Fruit fly (Drosophila melanogaster): ENCODE results near the gene Sgp.

Sgp gene

DNA sequence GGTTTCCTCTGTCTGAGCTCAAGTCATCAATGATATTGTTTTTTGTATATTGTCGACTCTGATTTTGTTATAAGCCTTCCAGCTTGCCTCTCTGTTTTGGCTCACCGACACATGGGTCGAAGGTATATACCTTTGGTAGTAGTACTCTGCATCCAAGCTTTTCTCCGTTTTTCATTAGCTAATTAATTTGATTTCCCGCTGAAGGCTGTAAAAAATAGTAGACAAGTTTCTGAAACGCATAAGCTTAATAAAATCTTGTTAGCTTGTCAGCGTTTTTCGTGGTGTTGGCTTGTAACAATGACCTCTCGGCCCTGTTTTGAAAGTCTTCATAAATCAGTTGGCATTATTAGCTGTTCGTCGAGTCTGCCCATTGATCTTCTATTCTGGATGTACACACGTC is 38.7 kb upstream of the Sgp start:
- TF ChIP-seq Mio (GFP tag; optimal IDR thresholded peaks at IDR 0.05) (no peak), usp (GFP tag; optimal IDR thresholded peaks at IDR 0.05) (no peak), jim (GFP tag; optimal IDR thresholded peaks at IDR 0.05) (no peak), dl (GFP tag; optimal IDR thresholded peaks at IDR 0.05; ENCODE audit: insufficient read depth in 1 of 2, partially characterized antibody in 2 of 2) (no peak), N (GFP tag; optimal IDR thresholded peaks at IDR 0.05) (no peak), HLH106 (tag; optimal IDR thresholded peaks at IDR 0.05) (no peak), Vsx2 (GFP tag; optimal IDR thresholded peaks at IDR 0.05; ENCODE audit: partially characterized antibody) (no peak), Dif (GFP tag; optimal IDR thresholded peaks at IDR 0.05; ENCODE audit: partially characterized antibody) (no peak), sage (GFP tag; optimal IDR thresholded peaks at IDR 0.05) (no peak), Jra (GFP tag; optimal IDR thresholded peaks at IDR 0.05) (no peak)

DNA sequence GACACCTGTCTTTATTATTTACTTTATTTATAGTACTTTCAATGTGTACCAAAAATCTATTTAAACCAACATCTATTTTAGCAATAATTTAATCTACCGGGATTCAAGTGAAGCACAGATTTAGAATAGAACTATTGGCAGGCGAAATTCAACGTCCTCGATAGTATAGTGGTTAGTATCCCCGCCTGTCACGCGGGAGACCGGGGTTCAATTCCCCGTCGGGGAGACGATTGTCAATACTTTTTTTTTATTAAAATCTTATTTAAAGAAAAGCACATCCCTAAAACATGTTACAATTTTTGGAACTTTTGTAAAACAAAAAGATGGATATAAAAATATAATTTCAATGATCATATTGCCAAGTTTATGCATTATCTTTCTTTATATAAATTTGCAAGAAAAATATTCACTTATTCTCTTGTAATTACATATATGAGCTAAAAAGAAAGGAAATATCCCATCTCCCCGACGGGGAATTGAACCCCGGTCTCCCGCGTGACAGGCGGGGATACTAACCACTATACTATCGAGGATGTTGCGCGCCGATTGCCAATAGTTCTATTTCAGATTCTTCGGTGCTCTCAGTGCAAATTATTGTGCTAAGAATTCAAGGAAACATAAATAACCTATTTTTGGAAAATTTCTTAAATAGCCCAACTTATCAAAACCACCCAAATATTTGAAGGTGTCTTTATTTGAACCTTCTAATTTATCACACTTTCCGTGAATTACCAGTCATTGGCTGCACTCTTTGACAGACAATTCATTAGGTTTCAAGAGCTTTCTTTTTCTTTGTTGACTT is 37.7 kb upstream of the Sgp start, which contains the start of gene CG43796:
CG43796 (plus strand) TSS at position 752 of the 802 bp plus-strand sequence.
- no peak for TF ChIP-seq Rel (GFP tag; optimal IDR thresholded peaks at IDR 0.05)
- TF ChIP-seq Rel (tag; optimal IDR thresholded peaks at IDR 0.05) = peak; percentile 50
- TF ChIP-seq Hnf4 (GFP tag; optimal IDR thresholded peaks at IDR 0.05) = no peak

DNA sequence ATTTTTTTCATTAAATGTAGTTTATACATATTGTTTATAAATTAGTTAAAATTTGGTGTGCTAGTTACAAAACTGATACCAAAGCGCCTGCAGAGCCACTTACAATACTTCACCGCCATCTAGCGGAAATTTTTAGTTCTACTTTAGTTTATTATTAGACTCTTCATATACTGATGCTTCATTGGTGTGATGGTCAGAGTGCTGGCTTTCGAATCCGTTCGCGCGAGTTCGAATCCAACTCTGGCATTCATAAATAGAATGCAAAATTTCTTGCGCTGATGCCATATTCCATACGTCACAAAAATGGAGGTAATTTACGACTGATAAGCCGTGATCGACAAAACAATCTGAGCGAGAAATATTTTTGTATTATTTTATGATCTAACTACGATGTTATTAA is 33.9 kb upstream of the Sgp start:
- TF ChIP-seq Rel (GFP tag; optimal IDR thresholded peaks at IDR 0.05) (no peak), Rel (tag; optimal IDR thresholded peaks at IDR 0.05) (no peak), OdsH (GFP tag; optimal IDR thresholded peaks at IDR 0.05) (peak; percentile 7), Hnf4 (GFP tag; optimal IDR thresholded peaks at IDR 0.05) (peak; percentile 45), jim (GFP tag; optimal IDR thresholded peaks at IDR 0.05) (peak; percentile 2)

DNA sequence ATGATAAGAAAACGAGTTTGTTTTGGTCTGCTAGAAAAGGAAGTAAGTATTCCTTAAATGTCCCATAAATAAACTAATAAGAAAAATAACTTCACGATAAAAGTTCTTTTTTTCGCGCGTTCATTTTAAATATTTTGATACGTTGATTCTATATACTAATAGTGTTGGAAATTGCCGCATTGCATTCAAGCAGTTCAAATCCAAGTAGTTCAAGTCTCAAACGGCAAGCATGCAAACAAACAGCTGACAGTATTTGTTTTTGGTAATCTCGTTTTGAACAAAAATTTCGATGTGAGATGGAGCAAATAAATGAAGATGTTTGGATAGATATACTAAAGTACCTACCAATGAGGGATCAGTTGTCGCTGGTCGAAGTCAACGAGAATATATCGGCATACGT is 30.8 kb upstream of the Sgp start, which contains the start of gene CG13088:
CG13088 (plus strand) TSS at position 247 of the 400 bp plus-strand sequence.
- TF ChIP-seq Rel (GFP tag; optimal IDR thresholded peaks at IDR 0.05) = no peak
- no peak for TF ChIP-seq Rel (tag; optimal IDR thresholded peaks at IDR 0.05)
- no peak for TF ChIP-seq CrebA (GFP tag; optimal IDR thresholded peaks at IDR 0.05; ENCODE audit: borderline replicate concordance)
- no peak for TF ChIP-seq brk (GFP tag; optimal IDR thresholded peaks at IDR 0.05)
- no peak for TF ChIP-seq OdsH (GFP tag; optimal IDR thresholded peaks at IDR 0.05)
- peak; percentile 67 for TF ChIP-seq Hnf4 (GFP tag; optimal IDR thresholded peaks at IDR 0.05)
- peak; percentile 4 for TF ChIP-seq CG32264 (GFP tag; optimal IDR thresholded peaks at IDR 0.05)
- TF ChIP-seq Mio (GFP tag; optimal IDR thresholded peaks at IDR 0.05) = no peak
- TF ChIP-seq h (GFP tag; optimal IDR thresholded peaks at IDR 0.05) = peak; percentile 56
- TF ChIP-seq lola (GFP tag; optimal IDR thresholded peaks at IDR 0.05) = no peak
- TF ChIP-seq CG9705 (GFP tag; optimal IDR thresholded peaks at IDR 0.05) = no peak
- no peak for TF ChIP-seq Vsx2 (GFP tag; optimal IDR thresholded peaks at IDR 0.05; ENCODE audit: partially characterized antibody)
- TF ChIP-seq Jra (GFP tag; optimal IDR thresholded peaks at IDR 0.05) = peak; percentile 22
- TF ChIP-seq pan (optimal IDR thresholded peaks at IDR 0.05) = no peak
- TF ChIP-seq usp (GFP tag; optimal IDR thresholded peaks at IDR 0.05) = no peak
- no peak for TF ChIP-seq jim (GFP tag; optimal IDR thresholded peaks at IDR 0.05)
- TF ChIP-seq br (GFP tag; optimal IDR thresholded peaks at IDR 0.05) = peak; percentile 4
- no peak for TF ChIP-seq tai (GFP tag; optimal IDR thresholded peaks at IDR 0.05)
- TF ChIP-seq N (GFP tag; optimal IDR thresholded peaks at IDR 0.05) = peak; percentile 39
- no peak for TF ChIP-seq HLH106 (tag; optimal IDR thresholded peaks at IDR 0.05)
- TF ChIP-seq woc (GFP tag; optimal IDR thresholded peaks at IDR 0.05) = no peak
- peak; percentile 56 for TF ChIP-seq dsf (GFP tag; optimal IDR thresholded peaks at IDR 0.05; ENCODE audit: borderline replicate concordance)
- no peak for TF ChIP-seq sv (GFP tag; optimal IDR thresholded peaks at IDR 0.05)
- peak; percentile 74 for TF ChIP-seq Hr83 (GFP tag; optimal IDR thresholded peaks at IDR 0.05; ENCODE audit: poor library complexity, severe bottlenecking)
- TF ChIP-seq Dif (GFP tag; optimal IDR thresholded peaks at IDR 0.05; ENCODE audit: partially characterized antibody) = peak; percentile 28
- peak; percentile 14 for TF ChIP-seq fru (GFP tag; optimal IDR thresholded peaks at IDR 0.05)

DNA sequence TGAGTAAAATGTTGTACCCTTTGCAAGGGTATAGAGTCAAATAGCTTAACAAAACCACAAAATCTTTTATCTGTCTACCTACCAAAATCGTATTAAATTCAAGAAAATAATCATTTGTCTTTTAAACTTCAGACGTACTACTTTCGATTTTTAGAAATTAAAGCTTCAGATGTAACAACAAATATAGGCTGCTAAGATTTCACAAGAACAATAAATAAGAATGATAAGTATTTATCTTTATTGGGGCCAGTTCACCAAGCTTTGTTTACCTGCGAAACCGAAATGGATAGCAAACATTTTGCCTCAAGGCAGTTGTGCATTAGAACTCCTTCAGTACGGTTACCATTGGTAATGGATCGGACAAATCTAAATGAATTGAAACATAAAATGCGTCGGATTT is 29.1 kb upstream of the Sgp start, which contains the start of gene CG43400:
CG43400 (plus strand) TSS at position 301 of the 400 bp plus-strand sequence.
- no peak for TF ChIP-seq ey (GFP tag; optimal IDR thresholded peaks at IDR 0.05)
- no peak for TF ChIP-seq usp (GFP tag; optimal IDR thresholded peaks at IDR 0.05)
- no peak for TF ChIP-seq Hnf4 (GFP tag; optimal IDR thresholded peaks at IDR 0.05)
- TF ChIP-seq CrebA (GFP tag; optimal IDR thresholded peaks at IDR 0.05; ENCODE audit: borderline replicate concordance) = no peak
- TF ChIP-seq Dif (GFP tag; optimal IDR thresholded peaks at IDR 0.05; ENCODE audit: partially characterized antibody) = no peak
- no peak for TF ChIP-seq N (GFP tag; optimal IDR thresholded peaks at IDR 0.05)
- TF ChIP-seq CG32264 (GFP tag; optimal IDR thresholded peaks at IDR 0.05) = no peak
- no peak for TF ChIP-seq Rel (GFP tag; optimal IDR thresholded peaks at IDR 0.05)
- TF ChIP-seq Rel (tag; optimal IDR thresholded peaks at IDR 0.05) = no peak
- TF ChIP-seq br (GFP tag; optimal IDR thresholded peaks at IDR 0.05) = no peak
- no peak for TF ChIP-seq psq (GFP tag; optimal IDR thresholded peaks at IDR 0.05)
- no peak for TF ChIP-seq pan (optimal IDR thresholded peaks at IDR 0.05)
- TF ChIP-seq CG9705 (GFP tag; optimal IDR thresholded peaks at IDR 0.05) = no peak
- no peak for TF ChIP-seq Vsx2 (GFP tag; optimal IDR thresholded peaks at IDR 0.05; ENCODE audit: partially characterized antibody)
- no peak for TF ChIP-seq jim (GFP tag; optimal IDR thresholded peaks at IDR 0.05)
- TF ChIP-seq HLH106 (tag; optimal IDR thresholded peaks at IDR 0.05) = no peak
- no peak for TF ChIP-seq Mio (GFP tag; optimal IDR thresholded peaks at IDR 0.05)

Data from whole organism, wandering third instar larva.